Fruit fly (Drosophila melanogaster) whole organism, embryonic: Measurements from ENCODE around the gene CG34026.

ENCODE experiments used
- Aef1 ChIP-seq: fragments of 200-800 bp; sonication (Bioruptor generic); IDR thresholded peaks from 3 replicates; pipeline ENCODE4 v1.3.6; 2022; ENCODE audit warnings: missing biosample characterization, missing genetic modification characterization
- CG1233 ChIP-seq: fragments of 200-800 bp; sonication (Bioruptor generic); optimal IDR thresholded peaks from 4 replicates; lab custom pipeline; 2018; ENCODE audit warnings: missing biosample characterization, mild to moderate bottlenecking, missing genetic modification characterization
- CG14667 ChIP-seq: fragments of 200-800 bp; sonication (Bioruptor generic); IDR thresholded peaks from 2 replicates; pipeline ENCODE4 v1.3.6; 2022; ENCODE audit warnings: missing biosample characterization, missing genetic modification characterization
- CG16815 ChIP-seq: fragments of 200-800 bp; sonication (Bioruptor generic); optimal IDR thresholded peaks from 3 replicates; lab custom pipeline; 2017; ENCODE audit warnings: missing biosample characterization, mild to moderate bottlenecking, missing genetic modification characterization
- CG17186 ChIP-seq: fragments of 200-800 bp; sonication (Bioruptor generic); optimal IDR thresholded peaks from 3 replicates; lab custom pipeline; 2017; ENCODE audit warnings: missing biosample characterization, missing genetic modification reagents, missing genetic modification characterization
- CG2712 ChIP-seq: fragments of 200-800 bp; optimal IDR thresholded peaks from 3 replicates; lab custom pipeline; 2019; ENCODE audit warnings: missing biosample characterization, mild to moderate bottlenecking, missing genetic modification characterization, moderate library complexity
- CG2875 ChIP-seq: fragments of 200-800 bp; sonication (Bioruptor generic); optimal IDR thresholded peaks from 2 replicates; lab custom pipeline; 2017; ENCODE audit warnings: missing biosample characterization, mild to moderate bottlenecking, missing genetic modification characterization, missing genetic modification reagents
- CG3726 ChIP-seq: fragments of 200-800 bp; sonication (Bioruptor generic); IDR thresholded peaks from 3 replicates; pipeline ENCODE4, ENCODE4 v1.3.6; 2022; ENCODE audit warnings: missing biosample characterization, missing genetic modification characterization
- CG6689 ChIP-seq: fragments of 200-800 bp; sonication (Bioruptor generic); IDR thresholded peaks from 2 replicates; pipeline ENCODE4 v1.3.6; 2022; ENCODE audit warnings: missing biosample characterization, missing genetic modification characterization
- CG6765 ChIP-seq: fragments of 200-800 bp; sonication (Bioruptor generic); optimal IDR thresholded peaks from 3 replicates; lab custom pipeline; 2017; ENCODE audit warnings: missing biosample characterization, mild to moderate bottlenecking, missing genetic modification characterization
- CG7357 ChIP-seq: fragments of 200-800 bp; sonication (Bioruptor generic); IDR thresholded peaks from 3 replicates; pipeline ENCODE4 v1.3.6; 2022; ENCODE audit warnings: missing biosample characterization, missing genetic modification characterization
- CG7372 ChIP-seq: fragments of 200-800 bp; sonication (Bioruptor generic); IDR thresholded peaks from 2 replicates; pipeline ENCODE4 v1.3.6; 2022; ENCODE audit warnings: missing biosample characterization, missing genetic modification characterization
- CG7928 ChIP-seq: fragments of 200-800 bp; sonication (Bioruptor generic); optimal IDR thresholded peaks from 2 replicates; lab custom pipeline; 2017; ENCODE audit warnings: missing biosample characterization, mild to moderate bottlenecking, missing genetic modification characterization
- CG8089 ChIP-seq: fragments of 200-800 bp; sonication (Bioruptor generic); optimal IDR thresholded peaks from 3 replicates; lab custom pipeline; 2016; ENCODE audit warnings: missing biosample characterization, missing genetic modification characterization
- CG8478 ChIP-seq: fragments of >200 bp; optimal IDR thresholded peaks from 2 replicates; lab custom pipeline; 2018
- CG9437 ChIP-seq: fragments of 200-800 bp; sonication (Bioruptor generic); optimal IDR thresholded peaks from 2 replicates; lab custom pipeline; 2018; ENCODE audit warnings: missing biosample characterization, mild to moderate bottlenecking, missing genetic modification characterization
- CkIIα-i1 ChIP-seq: fragments of 200-800 bp; sonication (Bioruptor generic); IDR thresholded peaks from 2 replicates; pipeline ENCODE4 v1.3.6; 2022; ENCODE audit warnings: missing biosample characterization, missing genetic modification characterization
- Doc3 ChIP-seq: fragments of 200-800 bp; sonication (Bioruptor generic); IDR thresholded peaks from 3 replicates; pipeline ENCODE4 v1.3.6; 2022; ENCODE audit warnings: missing biosample characterization, missing genetic modification characterization; ENCODE audit not compliant: partially characterized antibody
- Dref ChIP-seq: fragments of 200-800 bp; sonication (Bioruptor generic); IDR thresholded peaks from 2 replicates; pipeline ENCODE4 v1.3.6; 2022; ENCODE audit warnings: missing biosample characterization, missing genetic modification characterization
- E2f2 ChIP-seq: fragments of 200-800 bp; sonication (Bioruptor generic); IDR thresholded peaks from 2 replicates; pipeline ENCODE4 v1.3.6; 2022; ENCODE audit warnings: missing biosample characterization, missing genetic modification characterization
- GATAe ChIP-seq: fragments of 200-800 bp; sonication (Bioruptor generic); conservative IDR thresholded peaks from 2 replicates; pipeline ENCODE4 v1.3.6; 2022; ENCODE audit warnings: missing biosample characterization, missing genetic modification characterization
- Gug ChIP-seq: fragments of 200-800 bp; sonication (Bioruptor generic); IDR thresholded peaks from 4 replicates; pipeline ENCODE4 v1.3.6; 2022; ENCODE audit warnings: missing biosample characterization, missing genetic modification characterization
- HLH4C ChIP-seq: fragments of 200-800 bp; sonication (Bioruptor generic); IDR thresholded peaks from 3 replicates; pipeline ENCODE4 v1.3.6; 2022; ENCODE audit warnings: missing biosample characterization, missing genetic modification characterization; ENCODE audit not compliant: partially characterized antibody
- MESR4 ChIP-seq: fragments of 200-800 bp; sonication (Bioruptor generic); optimal IDR thresholded peaks from 2 replicates; lab custom pipeline; 2018; ENCODE audit warnings: missing biosample characterization, mild to moderate bottlenecking, missing genetic modification characterization, moderate library complexity
- Myb ChIP-seq: fragments of 200-800 bp; sonication (Bioruptor generic); optimal IDR thresholded peaks from 2 replicates; lab custom pipeline; 2016; ENCODE audit warnings: missing biosample characterization, missing genetic modification characterization
- NK7.1 ChIP-seq: fragments of 200-800 bp; sonication (Bioruptor generic); optimal IDR thresholded peaks from 3 replicates; lab custom pipeline; 2016; ENCODE audit warnings: missing biosample characterization, missing genetic modification characterization
- Opbp ChIP-seq: fragments of 200-800 bp; sonication (Bioruptor generic); IDR thresholded peaks from 3 replicates; pipeline ENCODE4 v1.3.6; 2022; ENCODE audit warnings: missing biosample characterization, missing genetic modification characterization; ENCODE audit not compliant: partially characterized antibody
- Pdp1 ChIP-seq, 2 experiments: fragments of 200-800 bp; sonication (Bioruptor generic); optimal IDR thresholded peaks; 3 replicates each; lab custom pipeline; 2016; ENCODE audit warnings: missing biosample characterization in 2 of 2, missing genetic modification characterization in 2 of 2, mild to moderate bottlenecking in 1 of 2, moderate library complexity in 1 of 2
- Rfx ChIP-seq: fragments of 200-800 bp; sonication (Bioruptor generic); IDR thresholded peaks from 2 replicates; pipeline ENCODE4 v1.3.6; 2022; ENCODE audit warnings: missing biosample characterization, missing genetic modification characterization
- Scr ChIP-seq: fragments of 200-800 bp; sonication (Bioruptor generic); IDR thresholded peaks from 2 replicates; pipeline ENCODE4 v1.3.6; 2022; ENCODE audit warnings: missing biosample characterization, missing genetic modification characterization; ENCODE audit not compliant: partially characterized antibody
- Spps ChIP-seq: fragments of 200-800 bp; sonication (Bioruptor generic); optimal IDR thresholded peaks from 2 replicates; lab custom pipeline; 2018; ENCODE audit warnings: missing biosample characterization, mild to moderate bottlenecking, missing genetic modification characterization
- Stat92E ChIP-seq, 3 experiments: fragments of >200 bp in 2 of 3; fragments of 200-800 bp in 1 of 3; sonication (Bioruptor generic) in 1 of 3; optimal IDR thresholded peaks; 2 replicates each; lab custom pipeline; 2017 to 2019; ENCODE audit warnings: missing biosample characterization in 3 of 3, missing genetic modification characterization in 3 of 3, mild to moderate bottlenecking in 1 of 3, moderate library complexity in 1 of 3
- ab ChIP-seq: fragments of 200-800 bp; sonication (Bioruptor generic); optimal IDR thresholded peaks from 2 replicates; lab custom pipeline; 2016; ENCODE audit warnings: missing biosample characterization, missing genetic modification characterization
- bab2 ChIP-seq: fragments of 200-800 bp; sonication (Bioruptor generic); optimal IDR thresholded peaks from 2 replicates; lab custom pipeline; 2016; ENCODE audit warnings: missing biosample characterization, missing genetic modification characterization
- bowl ChIP-seq: fragments of 200-800 bp; sonication (Bioruptor generic); IDR thresholded peaks from 2 replicates; pipeline ENCODE4 v1.3.6; 2022; ENCODE audit warnings: missing biosample characterization, missing genetic modification characterization
- br ChIP-seq: fragments of >200 bp; optimal IDR thresholded peaks from 2 replicates; lab custom pipeline; 2017
- bsh ChIP-seq, 2 experiments: fragments of 200-800 bp; sonication (Bioruptor generic); optimal IDR thresholded peaks; 2 replicates each; lab custom pipeline; 2017 to 2018; ENCODE audit warnings: mild to moderate bottlenecking in 2 of 2, missing biosample characterization in 2 of 2, missing genetic modification characterization in 2 of 2, moderate library complexity in 1 of 2
- caup ChIP-seq: fragments of 200-800 bp; sonication (Bioruptor generic); optimal IDR thresholded peaks from 3 replicates; lab custom pipeline; 2017; ENCODE audit warnings: missing biosample characterization, mild to moderate bottlenecking, missing genetic modification characterization, moderate library complexity; ENCODE audit not compliant: severe bottlenecking
- crc ChIP-seq: fragments of 200-800 bp; sonication (Bioruptor generic); optimal IDR thresholded peaks from 2 replicates; lab custom pipeline; 2016; ENCODE audit warnings: missing biosample characterization, missing genetic modification characterization
- da ChIP-seq: fragments of 200-800 bp; sonication (Bioruptor generic); optimal IDR thresholded peaks from 2 replicates; lab custom pipeline; 2016; ENCODE audit warnings: missing biosample characterization, missing genetic modification characterization
- fd3F ChIP-seq: fragments of 200-800 bp; sonication (Bioruptor generic); optimal IDR thresholded peaks from 2 replicates; lab custom pipeline; 2018; ENCODE audit warnings: missing biosample characterization, mild to moderate bottlenecking, missing genetic modification characterization, moderate library complexity
- h ChIP-seq: fragments of >200 bp; optimal IDR thresholded peaks from 2 replicates; lab custom pipeline; 2017
- jing ChIP-seq: fragments of 200-800 bp; sonication (Bioruptor generic); optimal IDR thresholded peaks from 2 replicates; lab custom pipeline; 2018; ENCODE audit warnings: missing biosample characterization, mild to moderate bottlenecking, missing genetic modification characterization
- jumu ChIP-seq: fragments of 200-800 bp; sonication (Bioruptor generic); optimal IDR thresholded peaks from 3 replicates; lab custom pipeline; 2016; ENCODE audit warnings: missing biosample characterization, missing genetic modification characterization
- lola ChIP-seq, 3 experiments: fragments of >200 bp in 2 of 3; fragments of 200-800 bp in 1 of 3; sonication (Bioruptor generic) in 1 of 3; optimal IDR thresholded peaks; 2 replicates each; lab custom pipeline; 2017 to 2019; ENCODE audit warnings: missing biosample characterization in 3 of 3, missing genetic modification characterization in 3 of 3, mild to moderate bottlenecking in 1 of 3, moderate library complexity in 1 of 3
- otp ChIP-seq: fragments of 200-800 bp; sonication (Bioruptor generic); IDR thresholded peaks from 3 replicates; pipeline ENCODE4, ENCODE4 v1.3.6; 2022; ENCODE audit warnings: missing biosample characterization, missing genetic modification characterization
- pb ChIP-seq: fragments of 200-800 bp; sonication (Bioruptor generic); optimal IDR thresholded peaks from 3 replicates; lab custom pipeline; 2016; ENCODE audit warnings: missing biosample characterization, missing genetic modification characterization
- prd ChIP-seq, 3 experiments: fragments of >200 bp in 2 of 3; fragments of 200-800 bp in 1 of 3; sonication (Bioruptor generic) in 1 of 3; optimal IDR thresholded peaks in 2 of 3; IDR thresholded peaks in 1 of 3; 2 replicates in 2 of 3; 3 replicates in 1 of 3; pipeline versions ENCODE4 v1.3.6 to Lab custom; 2017 to 2022; ENCODE audit warnings: missing biosample characterization in 1 of 3, missing genetic modification characterization in 1 of 3
- pzg ChIP-seq: fragments of 200-800 bp; sonication (Bioruptor generic); optimal IDR thresholded peaks from 3 replicates; lab custom pipeline; 2018; ENCODE audit warnings: missing biosample characterization, mild to moderate bottlenecking, missing genetic modification characterization, moderate library complexity
- usp ChIP-seq: fragments of >200 bp; optimal IDR thresholded peaks from 2 replicates; lab custom pipeline; 2017; ENCODE audit warnings: missing biosample characterization, missing genetic modification characterization

Gene CG34026

dm6 chrX:9579918-9580521 lies 46.4 kb downstream of the CG34026 start, which contains the start of gene LPCAT (continued):
- TF ChIP-seq Doc3 (GFP tag; lab: Robert Waterston, UW) = peak; percentile 80
- TF ChIP-seq usp (GFP tag; lab: Kevin White, UChicago) = no peak
- TF ChIP-seq CG7357 = peak; percentile 69; the same call in 2 of the 3 replicates
- peak; percentile 86 for TF ChIP-seq Myb (GFP tag; lab: Kevin White, UChicago)
- peak; percentile 46 for TF ChIP-seq CG6765
- TF ChIP-seq Rfx = peak; percentile 90
- TF ChIP-seq prd (optimal IDR thresholded peaks at IDR 0.05; lab: Kevin White, UChicago) = no peak
- peak; percentile 86 for TF ChIP-seq prd (GFP tag; IDR thresholded peaks at IDR 0.05; lab: Robert Waterston, UW)
- peak in 1 of 2 experiments; percentile 57 for TF ChIP-seq bsh (GFP tag; optimal IDR thresholded peaks at IDR 0.05; lab: Kevin White, UChicago)
- TF ChIP-seq pzg (GFP tag; lab: Kevin White, UChicago) = peak; percentile 91
- TF ChIP-seq Gug (GFP tag; lab: Robert Waterston, UW) = peak; percentile 82
- TF ChIP-seq pb (GFP tag; lab: Kevin White, UChicago) = peak; percentile 20
- TF ChIP-seq MESR4 (GFP tag; lab: Kevin White, UChicago) = peak; percentile 25
- no peak for TF ChIP-seq br (lab: Kevin White, UChicago)
- TF ChIP-seq crc = peak; percentile 48
- peak; percentile 23 for TF ChIP-seq fd3F (GFP tag; lab: Kevin White, UChicago)
- TF ChIP-seq Aef1 (GFP tag; lab: Robert Waterston, UW) = peak; percentile 86
- no peak for TF ChIP-seq jing (GFP tag; lab: Kevin White, UChicago)
- TF ChIP-seq GATAe (GFP tag; lab: Robert Waterston, UW) = no peak
- peak; percentile 79 for TF ChIP-seq CG14667 (GFP tag; lab: Robert Waterston, UW)
- peak; percentile 40 for TF ChIP-seq CG2712 (tag; lab: Kevin White, UChicago)
- no peak for TF ChIP-seq NK7.1 (GFP tag; lab: Kevin White, UChicago)
- 0 out of 3 replicates have a peak, but pooled peaks have one; percentile 20 for TF ChIP-seq otp (GFP tag; lab: Robert Waterston, UW)
- TF ChIP-seq Pdp1 (GFP tag; optimal IDR thresholded peaks at IDR 0.05; lab: Kevin White, UChicago) = peak; percentile 76 to 89
- no peak for TF ChIP-seq bowl (GFP tag; lab: Robert Waterston, UW)
- no peak for TF ChIP-seq h (lab: Kevin White, UChicago)
- peak; percentile 72 for TF ChIP-seq CG7372 (GFP tag; lab: Robert Waterston, UW)
- peak; percentile 97 for TF ChIP-seq E2f2 (GFP tag; lab: Robert Waterston, UW)
- no peak for TF ChIP-seq CkIIα-i1 (GFP tag; lab: Robert Waterston, UW)
- TF ChIP-seq jumu (GFP tag; lab: Kevin White, UChicago) = peak; percentile 78
- no peak for TF ChIP-seq Stat92E (GFP tag; optimal IDR thresholded peaks at IDR 0.05; lab: Kevin White, UChicago)
- TF ChIP-seq CG8089 (GFP tag; lab: Kevin White, UChicago) = peak; percentile 58
- peak; percentile 48 for TF ChIP-seq Spps (tag; lab: Kevin White, UChicago)
- peak; percentile 74 for TF ChIP-seq HLH4C (GFP tag; lab: Robert Waterston, UW)
- TF ChIP-seq lola (GFP tag; optimal IDR thresholded peaks at IDR 0.05; lab: Kevin White, UChicago) = peak in 2 of 3 experiments; percentile 27 to 36
- no peak for TF ChIP-seq CG2875 (GFP tag; lab: Kevin White, UChicago)
- peak; percentile 24 for TF ChIP-seq ab (GFP tag; lab: Kevin White, UChicago)
- TF ChIP-seq CG7928 = peak; percentile 43
- peak; percentile 77 for TF ChIP-seq Opbp (GFP tag; lab: Robert Waterston, UW)
- no peak for TF ChIP-seq CG1233 (GFP tag; lab: Kevin White, UChicago)
- TF ChIP-seq Dref (GFP tag; lab: Robert Waterston, UW) = peak; percentile 53
- no peak for TF ChIP-seq CG8478 (lab: Kevin White, UChicago)
- peak; percentile 80 for TF ChIP-seq CG17186 (GFP tag; lab: Kevin White, UChicago)
- peak; percentile 82; the same call in 2 of the 3 replicates for TF ChIP-seq CG3726 (GFP tag; lab: Robert Waterston, UW)
- TF ChIP-seq Scr (GFP tag; lab: Robert Waterston, UW) = peak; percentile 82
- peak; percentile 23 for TF ChIP-seq CG16815 (GFP tag; lab: Kevin White, UChicago)
- peak; percentile 80 for TF ChIP-seq bab2 (GFP tag; lab: Kevin White, UChicago)
- peak; percentile 51 for TF ChIP-seq CG9437 (GFP tag; lab: Kevin White, UChicago)
- peak; percentile 77 for TF ChIP-seq CG6689 (GFP tag; lab: Robert Waterston, UW)
- peak; percentile 69 for TF ChIP-seq caup (GFP tag; lab: Kevin White, UChicago)
- peak; percentile 53 for TF ChIP-seq da (GFP tag; lab: Kevin White, UChicago)
